Fruit fly (Drosophila melanogaster) whole organism, wandering third instar larva: ENCODE results near the gene CG12983.

Source experiments
- Abd-B ChIP-seq: fragments of >200 bp; optimal IDR thresholded peaks from 2 replicates; lab custom pipeline; 2017; ENCODE audit warnings: missing biosample characterization, missing genetic modification characterization
- Dfd ChIP-seq: fragments of >200 bp; optimal IDR thresholded peaks from 2 replicates; lab custom pipeline; 2017; ENCODE audit warnings: missing biosample characterization, missing genetic modification characterization
- Hr83 ChIP-seq: fragments of 200-300 bp; sonication (Bioruptor generic); optimal IDR thresholded peaks from 2 replicates; lab custom pipeline; 2016; ENCODE audit warnings: missing biosample characterization, mild to moderate bottlenecking, missing genetic modification characterization, moderate library complexity; ENCODE audit not compliant: poor library complexity, severe bottlenecking
- Myc ChIP-seq: fragments of >200 bp; optimal IDR thresholded peaks from 2 replicates; lab custom pipeline; 2017
- OdsH ChIP-seq: fragments of 200-800 bp; sonication (Bioruptor generic); optimal IDR thresholded peaks from 2 replicates; lab custom pipeline; 2016; ENCODE audit warnings: missing biosample characterization, mild to moderate bottlenecking, missing genetic modification characterization
- Vsx2 ChIP-seq: fragments of 200-300, 225-300 bp; sonication (Bioruptor generic); optimal IDR thresholded peaks from 2 replicates; lab custom pipeline; 2018; ENCODE audit warnings: missing biosample characterization, missing genetic modification characterization; ENCODE audit not compliant: partially characterized antibody
- br ChIP-seq: fragments of 200-800 bp; sonication (Bioruptor generic); optimal IDR thresholded peaks from 2 replicates; lab custom pipeline; 2016; ENCODE audit warnings: missing biosample characterization, missing genetic modification characterization
- dl ChIP-seq, 2 experiments: fragments of 175-275, 200-275 bp in 1 of 2; fragments of 200-275 bp in 1 of 2; sonication (Bioruptor generic); optimal IDR thresholded peaks; lab custom pipeline; 2018; ENCODE audit warnings: mild to moderate bottlenecking in 2 of 2, missing biosample characterization in 2 of 2, missing genetic modification characterization in 2 of 2, moderate library complexity in 2 of 2; ENCODE audit not compliant: partially characterized antibody in 2 of 2, insufficient read depth in 1 of 2
- foxo ChIP-seq, 2 experiments: fragments of 200-800 bp; sonication (Bioruptor generic); optimal IDR thresholded peaks; 2 replicates in 1 of 2; 3 replicates in 1 of 2; lab custom pipeline; 2016 to 2017; ENCODE audit warnings: missing biosample characterization in 2 of 2, missing genetic modification characterization in 2 of 2
- fru ChIP-seq: fragments of 200-800 bp; sonication (Bioruptor generic); optimal IDR thresholded peaks from 3 replicates; lab custom pipeline; 2016; ENCODE audit warnings: missing biosample characterization, mild to moderate bottlenecking, missing genetic modification characterization
- jim ChIP-seq: fragments of 175-275, 200-325 bp; sonication (Bioruptor generic); optimal IDR thresholded peaks from 2 replicates; lab custom pipeline; 2016; ENCODE audit warnings: missing biosample characterization, mild to moderate bottlenecking, missing genetic modification characterization
- pan ChIP-seq: fragments of >200 bp; optimal IDR thresholded peaks from 2 replicates; lab custom pipeline; 2017
- psq ChIP-seq: fragments of 200-800 bp; sonication (Bioruptor generic); optimal IDR thresholded peaks from 3 replicates; lab custom pipeline; 2017; ENCODE audit warnings: missing biosample characterization, mild to moderate bottlenecking, missing genetic modification characterization, moderate library complexity

DNA sequence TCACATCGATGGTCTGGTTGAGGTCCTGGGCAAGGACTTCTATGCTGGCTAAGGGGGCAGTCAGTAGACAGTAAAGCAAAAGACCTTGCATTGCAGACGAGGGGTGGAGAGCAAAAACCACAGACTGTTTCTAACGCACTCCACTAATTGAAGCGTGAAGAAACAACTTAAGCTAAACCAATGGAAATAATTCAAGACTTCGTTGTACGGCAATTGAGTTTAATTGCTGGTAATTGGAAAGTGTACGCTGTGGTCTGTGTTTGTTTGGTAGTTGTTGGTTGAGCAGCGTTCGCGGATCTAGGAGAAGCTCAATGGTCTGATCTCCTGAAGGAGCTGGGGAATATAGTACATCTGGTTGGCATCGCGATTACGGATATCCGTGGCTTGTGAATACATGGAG lies 4.1 kb downstream of the CG12983 start, which contains the start of gene CG10587:
- TF ChIP-seq Dfd (GFP tag; lab: Kevin White, UChicago) (no peak), Vsx2 (GFP tag; lab: Kevin White, UChicago) (no peak), Myc (lab: Kevin White, UChicago) (no peak), psq (GFP tag; lab: Kevin White, UChicago) (no peak), br (no peak), Abd-B (no peak), fru (GFP tag; lab: Kevin White, UChicago) (no peak), Hr83 (no peak), dl (GFP tag; optimal IDR thresholded peaks at IDR 0.05; lab: Kevin White, UChicago; ENCODE audit: insufficient read depth in 1 of 2, partially characterized antibody in 2 of 2) (no peak), pan (lab: Kevin White, UChicago) (no peak), OdsH (GFP tag; lab: Kevin White, UChicago) (no peak), jim (no peak), foxo (GFP tag; optimal IDR thresholded peaks at IDR 0.05; lab: Kevin White, UChicago) (no peak)
